Worm (Caenorhabditis elegans): ENCODE measurements around the gene crp-1.

Gene crp-1

DNA sequence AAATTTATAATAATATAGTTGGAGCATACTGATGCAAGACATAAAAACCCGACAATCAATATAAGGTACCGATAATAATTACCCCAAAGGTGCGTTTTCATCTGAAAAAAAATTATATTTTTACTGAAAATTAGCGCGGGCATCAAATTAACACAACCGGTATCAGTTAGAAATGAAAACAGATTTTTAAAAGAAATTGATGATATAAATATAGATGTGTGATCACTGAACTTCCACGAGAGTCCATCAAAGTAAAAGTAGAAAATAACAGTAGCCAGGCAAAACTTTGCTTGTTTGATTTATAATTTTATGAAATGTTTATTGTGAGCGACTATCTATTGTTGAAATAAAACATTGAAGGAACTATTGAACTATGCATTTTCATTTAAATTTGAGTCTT, 22.9 kb downstream of the crp-1 start, which contains the start of gene C35A5.3:
Gene C35A5.3 (minus strand): TSS at position 101 of the 400 bp plus-strand sequence.
- TF ChIP-seq lin-11 (tag; optimal IDR thresholded peaks at IDR 0.05) (no peak), ztf-1 (GFP tag; conservative IDR thresholded peaks at IDR 0.05) (no peak), skn-1 (tag; optimal IDR thresholded peaks at IDR 0.05) (no peak), zag-1 (tag; optimal IDR thresholded peaks at IDR 0.05) (no peak), nhr-6 (tag; optimal IDR thresholded peaks at IDR 0.05) (no peak), blmp-1 (tag; optimal IDR thresholded peaks at IDR 0.05; ENCODE audit: insufficient read depth) (no peak), unc-55 (GFP tag; optimal IDR thresholded peaks at IDR 0.05) (no peak), ztf-4 (tag; optimal IDR thresholded peaks at IDR 0.05) (no peak), alr-1 (tag; optimal IDR thresholded peaks at IDR 0.05) (no peak), sma-3 (GFP tag; optimal IDR thresholded peaks at IDR 0.05) (no peak), C34F6.9 (tag; optimal IDR thresholded peaks at IDR 0.05) (no peak), R02D3.7 (tag; optimal IDR thresholded peaks at IDR 0.05) (no peak), nhr-23 (tag; optimal IDR thresholded peaks at IDR 0.05) (no peak), nhr-129 (tag; optimal IDR thresholded peaks at IDR 0.05) (no peak), nhr-11 (tag; optimal IDR thresholded peaks at IDR 0.05) (no peak), lsy-2 (tag; optimal IDR thresholded peaks at IDR 0.05) (no peak), gmeb-1 (tag; optimal IDR thresholded peaks at IDR 0.05) (no peak), unc-39 (tag; optimal IDR thresholded peaks at IDR 0.05) (no peak), dmd-4 (tag; optimal IDR thresholded peaks at IDR 0.05) (no peak), peb-1 (tag; optimal IDR thresholded peaks at IDR 0.05) (no peak)

DNA sequence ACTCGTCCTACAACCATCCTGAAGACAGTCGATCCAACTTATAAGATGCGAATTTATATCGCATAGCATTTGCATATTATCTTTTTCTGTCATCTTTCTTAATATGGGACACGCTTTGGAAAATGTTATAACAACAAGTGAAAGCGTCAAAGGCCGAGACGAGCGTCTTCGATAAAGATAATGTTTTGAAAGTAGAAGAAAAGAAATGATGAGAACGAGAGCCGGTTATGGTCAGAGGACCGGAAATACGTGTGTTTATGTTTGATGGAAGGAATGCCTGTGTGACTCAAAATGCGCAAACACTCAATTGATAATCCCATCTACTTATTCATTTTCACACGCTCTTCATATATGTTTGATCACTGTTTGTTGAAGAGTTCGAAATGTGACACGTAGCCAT, 24.6 kb downstream of the crp-1 start, which contains the start of gene C35A5.11:
Gene C35A5.11 (minus strand): TSS at position 101 of the 400 bp plus-strand sequence.
- TF ChIP-seq peb-1 (tag; optimal IDR thresholded peaks at IDR 0.05) (no peak), ztf-11 (tag; optimal IDR thresholded peaks at IDR 0.05) (no peak), nhr-10 (tag; optimal IDR thresholded peaks at IDR 0.05) (no peak), mbf-1 (tag; optimal IDR thresholded peaks at IDR 0.05) (no peak), sma-9 (GFP tag; optimal IDR thresholded peaks at IDR 0.05) (no peak), sma-9 (tag; optimal IDR thresholded peaks at IDR 0.05) (no peak), unc-39 (tag; optimal IDR thresholded peaks at IDR 0.05) (no peak), alr-1 (tag; optimal IDR thresholded peaks at IDR 0.05) (no peak), Y55F3AM.14 (GFP tag; optimal IDR thresholded peaks at IDR 0.05) (no peak), egl-27 (tag; optimal IDR thresholded peaks at IDR 0.05) (no peak), fos-1 (tag; optimal IDR thresholded peaks at IDR 0.05) (no peak), nhr-6 (tag; optimal IDR thresholded peaks at IDR 0.05) (no peak)

DNA sequence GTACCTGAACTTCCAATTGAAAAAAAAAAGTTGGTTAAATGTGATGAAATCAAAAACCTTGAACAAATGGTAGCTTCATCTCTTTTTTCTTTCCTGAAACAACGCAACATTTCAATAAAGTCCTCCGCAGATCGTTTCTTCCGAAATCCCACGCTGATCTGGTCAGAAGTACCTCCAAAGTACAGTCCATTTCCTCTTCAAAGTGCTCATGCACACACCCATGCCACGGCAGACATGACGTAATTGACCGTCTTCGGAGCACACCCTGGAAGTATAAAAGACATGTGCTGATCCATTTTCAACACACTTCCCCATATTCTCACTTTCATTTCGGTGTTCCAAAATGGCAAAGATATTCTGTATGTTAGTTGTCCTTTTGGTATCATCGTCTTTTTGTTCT, 25.5 kb downstream of the crp-1 start, which contains the start of gene C35A5.10:
Gene C35A5.10 (plus strand): TSS at position 301 of the 400 bp plus-strand sequence.
- TF ChIP-seq Y55F3AM.14 (GFP tag; optimal IDR thresholded peaks at IDR 0.05) (no peak), C34F6.9 (tag; optimal IDR thresholded peaks at IDR 0.05) (no peak), nhr-237 (tag; optimal IDR thresholded peaks at IDR 0.05) (no peak), nhr-10 (tag; optimal IDR thresholded peaks at IDR 0.05) (no peak), skn-1 (tag; optimal IDR thresholded peaks at IDR 0.05) (no peak), lin-11 (tag; optimal IDR thresholded peaks at IDR 0.05) (no peak), nhr-25 (tag; optimal IDR thresholded peaks at IDR 0.05) (no peak), nhr-23 (tag; optimal IDR thresholded peaks at IDR 0.05) (no peak), gmeb-1 (tag; optimal IDR thresholded peaks at IDR 0.05) (no peak), mdl-1 (tag; optimal IDR thresholded peaks at IDR 0.05) (no peak), unc-39 (tag; optimal IDR thresholded peaks at IDR 0.05) (no peak), zag-1 (tag; optimal IDR thresholded peaks at IDR 0.05) (no peak), aly-2 (tag; optimal IDR thresholded peaks at IDR 0.05) (no peak), peb-1 (tag; optimal IDR thresholded peaks at IDR 0.05) (no peak), lin-13 (GFP tag; optimal IDR thresholded peaks at IDR 0.05) (no peak), mab-5 (tag; optimal IDR thresholded peaks at IDR 0.05) (no peak), ZK546.5 (tag; optimal IDR thresholded peaks at IDR 0.05) (no peak)

DNA sequence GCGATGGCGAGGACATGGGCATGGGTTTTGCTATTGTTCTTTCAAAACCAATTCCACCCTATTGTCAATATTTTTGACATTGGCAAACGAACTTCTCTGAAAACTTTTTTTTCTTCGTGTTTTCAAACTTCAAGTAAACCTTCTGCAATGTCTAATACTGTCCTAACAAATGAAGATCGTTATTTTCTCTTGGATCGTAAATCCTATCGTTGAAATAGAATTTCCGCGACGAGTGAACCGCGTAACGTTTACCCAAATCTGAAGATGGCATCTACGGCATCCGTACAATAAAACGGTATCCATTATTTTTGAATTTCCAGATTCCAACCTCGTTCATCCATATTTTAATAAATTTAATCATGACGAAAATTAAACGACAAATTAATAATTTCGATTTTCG, 27.2 kb downstream of the crp-1 start, which contains the start of gene C35A5.5:
Gene C35A5.5 (plus strand): TSS at position 301 of the 400 bp plus-strand sequence.
- no peak for TF ChIP-seq sma-9 (GFP tag; optimal IDR thresholded peaks at IDR 0.05)
- TF ChIP-seq sma-9 (tag; optimal IDR thresholded peaks at IDR 0.05) = no peak
- no peak for TF ChIP-seq ceh-16 (tag; optimal IDR thresholded peaks at IDR 0.05)
- TF ChIP-seq nhr-21 (tag; optimal IDR thresholded peaks at IDR 0.05) = no peak
- TF ChIP-seq aly-2 (tag; optimal IDR thresholded peaks at IDR 0.05) = no peak
- no peak for TF ChIP-seq ztf-11 (tag; optimal IDR thresholded peaks at IDR 0.05)
- no peak for TF ChIP-seq mab-5 (tag; optimal IDR thresholded peaks at IDR 0.05)
- no peak for TF ChIP-seq nhr-23 (tag; optimal IDR thresholded peaks at IDR 0.05)
- no peak for TF ChIP-seq zag-1 (tag; optimal IDR thresholded peaks at IDR 0.05)
- TF ChIP-seq nhr-6 (tag; optimal IDR thresholded peaks at IDR 0.05) = no peak
- TF ChIP-seq ceh-82 (tag; optimal IDR thresholded peaks at IDR 0.05) = no peak
- TF ChIP-seq gmeb-1 (tag; optimal IDR thresholded peaks at IDR 0.05) = no peak
- TF ChIP-seq peb-1 (tag; optimal IDR thresholded peaks at IDR 0.05) = no peak
- TF ChIP-seq sma-3 (GFP tag; optimal IDR thresholded peaks at IDR 0.05) = no peak
- TF ChIP-seq lin-11 (tag; optimal IDR thresholded peaks at IDR 0.05) = no peak
- TF ChIP-seq blmp-1 (tag; optimal IDR thresholded peaks at IDR 0.05; ENCODE audit: insufficient read depth) = no peak
- TF ChIP-seq R02D3.7 (tag; optimal IDR thresholded peaks at IDR 0.05) = no peak
- no peak for TF ChIP-seq skn-1 (tag; optimal IDR thresholded peaks at IDR 0.05)
- TF ChIP-seq elt-1 (tag; optimal IDR thresholded peaks at IDR 0.05) = no peak
- no peak for TF ChIP-seq nhr-10 (tag; optimal IDR thresholded peaks at IDR 0.05)
- TF ChIP-seq C34F6.9 (tag; optimal IDR thresholded peaks at IDR 0.05) = no peak

All from whole organism, L2 larva.